Worm (Caenorhabditis elegans): ENCODE measurements around the gene C50E10.2.

DNA sequence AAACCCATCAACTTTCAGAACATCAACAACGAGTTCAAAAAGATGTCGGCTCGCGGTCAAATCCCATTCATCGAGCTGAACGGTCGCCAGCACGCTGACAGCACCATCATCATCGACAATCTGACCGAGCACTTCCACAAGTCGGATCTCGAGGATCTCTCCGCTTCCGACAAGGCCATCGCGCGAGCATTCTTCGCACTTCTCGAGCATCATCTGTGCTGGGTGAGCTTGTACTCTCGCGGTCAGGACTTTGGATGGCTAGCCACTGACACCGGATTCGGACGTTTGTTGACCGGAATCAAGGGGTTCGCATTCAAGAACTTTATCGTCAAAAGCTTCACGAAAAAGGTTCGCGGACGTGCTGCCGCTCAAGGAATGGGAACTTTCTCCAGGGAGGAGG lies 44.7 kb downstream of the C50E10.2 start:
- TF ChIP-seq unc-130 (GFP tag; optimal IDR thresholded peaks at IDR 0.05) (no peak), dpl-1 (GFP tag; optimal IDR thresholded peaks at IDR 0.05) (no peak), atf-7 (tag; optimal IDR thresholded peaks at IDR 0.05) (no peak), ama-1 (optimal IDR thresholded peaks at IDR 0.05) (no peak), ama-1 (GFP tag; optimal IDR thresholded peaks at IDR 0.05) (no peak), lin-26 (GFP tag; IDR thresholded peaks at IDR 0.05) (no peak), zim-3 (tag; optimal IDR thresholded peaks at IDR 0.05) (no peak)

All from whole organism, young adult.